Worm (Caenorhabditis elegans) whole organism, mixed stage, embryonic: ENCODE data around the gene rabr-3.

Experiments
- M03D4.4 ChIP-seq: sonication (generic microtip); optimal IDR thresholded peaks from 2 replicates; lab custom pipeline; 2017; ENCODE audit warnings: mild to moderate bottlenecking, missing genetic modification characterization, missing compliant biosample characterization
- blmp-1 ChIP-seq: fragments of 150-350 bp; optimal IDR thresholded peaks from 2 replicates; lab custom pipeline; 2014; ENCODE audit warnings: missing biosample characterization, missing genetic modification characterization
- ceh-83 ChIP-seq: fragments of 200-800 bp; sonication (Bioruptor generic); optimal IDR thresholded peaks from 2 replicates; lab custom pipeline; 2018; ENCODE audit warnings: mild to moderate bottlenecking, missing genetic modification characterization, missing compliant biosample characterization
- cnd-1 ChIP-seq: fragments of 200-800 bp; sonication (Bioruptor generic); optimal IDR thresholded peaks from 2 replicates; lab custom pipeline; 2018; ENCODE audit warnings: mild to moderate bottlenecking, missing genetic modification characterization, missing compliant biosample characterization
- drap-1 ChIP-seq: fragments of 200-800 bp; sonication (Bioruptor generic); optimal IDR thresholded peaks from 3 replicates; lab custom pipeline; 2018; ENCODE audit warnings: mild to moderate bottlenecking, missing genetic modification characterization, missing compliant biosample characterization
- elt-1 ChIP-seq: sonication (generic microtip); optimal IDR thresholded peaks from 2 replicates; lab custom pipeline; 2017; ENCODE audit warnings: missing genetic modification characterization, mild to moderate bottlenecking, missing compliant biosample characterization, antibody characterized with exemption, moderate library complexity, borderline replicate concordance; ENCODE audit not compliant: insufficient read depth
- hlh-1 ChIP-seq: fragments of 150-350 bp; optimal IDR thresholded peaks from 2 replicates; lab custom pipeline; 2014; ENCODE audit warnings: missing biosample characterization, missing genetic modification reagents, missing genetic modification characterization
- lin-13 ChIP-seq: fragments of 150-350 bp; optimal IDR thresholded peaks from 2 replicates; lab custom pipeline; 2014; ENCODE audit warnings: missing biosample characterization, missing genetic modification characterization
- lin-32 ChIP-seq: fragments of 200-800 bp; sonication (Bioruptor generic); optimal IDR thresholded peaks from 2 replicates; lab custom pipeline; 2018; ENCODE audit warnings: mild to moderate bottlenecking, missing genetic modification characterization, missing compliant biosample characterization
- lsy-2 ChIP-seq: fragments of 150-350 bp; optimal IDR thresholded peaks from 2 replicates; lab custom pipeline; 2014; ENCODE audit warnings: missing biosample characterization, missing genetic modification characterization
- mab-5 ChIP-seq: fragments of 150-350 bp; optimal IDR thresholded peaks from 2 replicates; lab custom pipeline; 2014; ENCODE audit warnings: missing biosample characterization, missing genetic modification characterization
- mep-1 ChIP-seq: fragments of 150-350 bp; optimal IDR thresholded peaks from 2 replicates; lab custom pipeline; 2017; ENCODE audit warnings: missing biosample characterization, missing genetic modification reagents, missing genetic modification characterization, inconsistent platforms
- mls-2 ChIP-seq: sonication (generic microtip); optimal IDR thresholded peaks from 2 replicates; lab custom pipeline; 2016; ENCODE audit warnings: mild to moderate bottlenecking, missing genetic modification characterization, moderate library complexity, missing compliant biosample characterization
- nhr-12 ChIP-seq: fragments of 150-350 bp; optimal IDR thresholded peaks from 2 replicates; lab custom pipeline; 2014; ENCODE audit warnings: missing biosample characterization, missing genetic modification characterization
- nhr-2 ChIP-seq: fragments of 150-350 bp; optimal IDR thresholded peaks from 2 replicates; lab custom pipeline; 2014; ENCODE audit warnings: missing biosample characterization, missing genetic modification characterization
- nhr-28 ChIP-seq: fragments of 150-350 bp; optimal IDR thresholded peaks from 2 replicates; lab custom pipeline; 2014; ENCODE audit warnings: missing biosample characterization, missing genetic modification characterization
- nhr-76 ChIP-seq: sonication (generic microtip); optimal IDR thresholded peaks from 2 replicates; lab custom pipeline; 2017; ENCODE audit warnings: missing biosample characterization, missing genetic modification characterization
- pha-4 ChIP-seq: fragments of 150-350 bp; optimal IDR thresholded peaks from 2 replicates; lab custom pipeline; 2018; ENCODE audit warnings: missing biosample characterization, missing genetic modification reagents, missing genetic modification characterization
- sem-2 ChIP-seq: fragments of 200-800 bp; sonication (Bioruptor generic); optimal IDR thresholded peaks from 2 replicates; lab custom pipeline; 2018; ENCODE audit warnings: mild to moderate bottlenecking, missing genetic modification characterization, missing compliant biosample characterization
- snpc-4 ChIP-seq: fragments of 150-350 bp; optimal IDR thresholded peaks from 2 replicates; lab custom pipeline; 2014; ENCODE audit warnings: missing biosample characterization, missing genetic modification characterization
- sptf-1 ChIP-seq: sonication (generic microtip); optimal IDR thresholded peaks from 2 replicates; lab custom pipeline; 2017; ENCODE audit warnings: mild to moderate bottlenecking, missing genetic modification characterization, moderate library complexity, missing compliant biosample characterization
- tbx-8 ChIP-seq: fragments of 200-800 bp; sonication (Bioruptor generic); optimal IDR thresholded peaks from 2 replicates; lab custom pipeline; 2018; ENCODE audit warnings: mild to moderate bottlenecking, missing genetic modification characterization, moderate library complexity, missing compliant biosample characterization
- unc-120 ChIP-seq: sonication (generic microtip); optimal IDR thresholded peaks from 2 replicates; lab custom pipeline; 2017; ENCODE audit warnings: missing genetic modification characterization, missing compliant biosample characterization; ENCODE audit not compliant: poor library complexity, severe bottlenecking
- unc-39 ChIP-seq: fragments of 150-350 bp; optimal IDR thresholded peaks from 2 replicates; lab custom pipeline; 2014; ENCODE audit warnings: missing biosample characterization, missing genetic modification characterization
- unc-62 ChIP-seq: fragments of 150-350 bp; optimal IDR thresholded peaks from 2 replicates; lab custom pipeline; 2014; ENCODE audit warnings: missing biosample characterization, missing genetic modification reagents, missing genetic modification characterization
- zip-8 ChIP-seq: fragments of 150-350 bp; optimal IDR thresholded peaks from 2 replicates; lab custom pipeline; 2014; ENCODE audit warnings: missing biosample characterization, missing genetic modification characterization
- ztf-11 ChIP-seq: fragments of 150-350 bp; optimal IDR thresholded peaks from 2 replicates; lab custom pipeline; 2014; ENCODE audit warnings: missing biosample characterization, missing genetic modification characterization

Gene rabr-3

ce11 chrV:16160087-16160486 lies 35.4 kb upstream of the rabr-3 start:
- TF ChIP-seq sem-2 (GFP tag; lab: Kevin White, UChicago) (no peak), nhr-2 (tag; lab: Kevin White, UChicago) (no peak)

- TF ChIP-seq lin-32 (GFP tag; lab: Kevin White, UChicago) (no peak), unc-39 (no peak), nhr-2 (tag; lab: Kevin White, UChicago) (no peak), unc-62 (GFP tag; lab: Kevin White, UChicago) (no peak), drap-1 (GFP tag; lab: Kevin White, UChicago) (no peak), sptf-1 (tag; lab: Kevin White, UChicago) (no peak), nhr-28 (tag; lab: Kevin White, UChicago) (no peak), blmp-1 (tag; lab: Kevin White, UChicago) (no peak)
Measured at ce11 chrV:16162124-16162735, 33.2 kb upstream of the rabr-3 start, which contains the start of the genes str-109 and F10A3.11. Gene str-109 (minus strand): TSS chrV:16162224. Gene F10A3.11 (plus strand): TSS chrV:16162685.

- TF ChIP-seq unc-120 (tag; lab: Kevin White, UChicago) (no peak), drap-1 (GFP tag; lab: Kevin White, UChicago) (no peak), unc-62 (GFP tag; lab: Kevin White, UChicago) (no peak), mep-1 (tag; lab: Kevin White, UChicago) (no peak), ceh-83 (GFP tag; lab: Kevin White, UChicago) (no peak), elt-1 (tag; lab: Kevin White, UChicago) (no peak), hlh-1 (tag; lab: Kevin White, UChicago) (no peak), M03D4.4 (no peak)
Measured at ce11 chrV:16163719-16164118, 31.8 kb upstream of the rabr-3 start, which contains the start of gene F10A3.12. Gene F10A3.12 (plus strand): TSS chrV:16164019.

- TF ChIP-seq elt-1 (tag; lab: Kevin White, UChicago) = no peak
- TF ChIP-seq blmp-1 (tag; lab: Kevin White, UChicago) = no peak
- TF ChIP-seq zip-8 = no peak
- TF ChIP-seq tbx-8 (GFP tag; lab: Kevin White, UChicago) = no peak
- no peak for TF ChIP-seq lin-13 (tag; lab: Kevin White, UChicago)
- TF ChIP-seq unc-120 (tag; lab: Kevin White, UChicago) = no peak
- no peak for TF ChIP-seq mep-1 (tag; lab: Kevin White, UChicago)
- TF ChIP-seq hlh-1 (tag; lab: Kevin White, UChicago) = no peak
- no peak for TF ChIP-seq sem-2 (GFP tag; lab: Kevin White, UChicago)
- no peak for TF ChIP-seq nhr-2 (tag; lab: Kevin White, UChicago)
- no peak for TF ChIP-seq lin-32 (GFP tag; lab: Kevin White, UChicago)
- no peak for TF ChIP-seq ztf-11 (tag; lab: Kevin White, UChicago)
- no peak for TF ChIP-seq cnd-1 (tag; lab: Kevin White, UChicago)
- no peak for TF ChIP-seq drap-1 (GFP tag; lab: Kevin White, UChicago)
- TF ChIP-seq nhr-12 (tag; lab: Kevin White, UChicago) = no peak
Measured at ce11 chrV:16165936-16166335, 29.5 kb upstream of the rabr-3 start, which contains the start of gene str-108. Gene str-108 (plus strand): TSS chrV:16166236.

- TF ChIP-seq lin-32 (GFP tag; lab: Kevin White, UChicago) = no peak
- TF ChIP-seq snpc-4 (tag; lab: Kevin White, UChicago) = no peak
- TF ChIP-seq tbx-8 (GFP tag; lab: Kevin White, UChicago) = no peak
- no peak for TF ChIP-seq pha-4 (tag; lab: Kevin White, UChicago)
- no peak for TF ChIP-seq mab-5
- TF ChIP-seq unc-120 (tag; lab: Kevin White, UChicago) = no peak
- TF ChIP-seq cnd-1 (tag; lab: Kevin White, UChicago) = no peak
- TF ChIP-seq M03D4.4 = no peak
- TF ChIP-seq zip-8 = no peak
- no peak for TF ChIP-seq mls-2
- no peak for TF ChIP-seq sem-2 (GFP tag; lab: Kevin White, UChicago)
Measured at ce11 chrV:16169026-16169425, 26.5 kb upstream of the rabr-3 start, which contains the start of gene str-111. Gene str-111 (minus strand): TSS chrV:16169126.

- TF ChIP-seq tbx-8 (GFP tag; lab: Kevin White, UChicago) (no peak), cnd-1 (tag; lab: Kevin White, UChicago) (no peak), lsy-2 (tag; lab: Kevin White, UChicago) (no peak), M03D4.4 (no peak), nhr-76 (tag; lab: Kevin White, UChicago) (no peak)
- TF ChIP-seq, all 35 proteins: peak for 0
Measured at ce11 chrV:16171721-16172120, 23.8 kb upstream of the rabr-3 start, which contains the start of gene K05D4.9. Gene K05D4.9 (minus strand): TSS chrV:16171821.
